Worm (Caenorhabditis elegans) whole organism, L2 larva: ENCODE results near the gene ZK1321.1.

Experiments used
- C34F6.9 ChIP-seq: fragments of 150-350 bp; optimal IDR thresholded peaks from 2 replicates; lab custom pipeline; 2014; ENCODE audit warnings: missing biosample characterization, missing genetic modification characterization
- F13H6.1 ChIP-seq: sonication (generic microtip); optimal IDR thresholded peaks from 2 replicates; lab custom pipeline; 2016; ENCODE audit warnings: missing genetic modification characterization, missing compliant biosample characterization
- R02D3.7 ChIP-seq: fragments of 150-350 bp; optimal IDR thresholded peaks from 2 replicates; lab custom pipeline; 2014; ENCODE audit warnings: missing biosample characterization, missing genetic modification characterization
- Y55F3AM.14 ChIP-seq: fragments of 200-800 bp; sonication (Bioruptor generic); optimal IDR thresholded peaks from 2 replicates; lab custom pipeline; 2018; ENCODE audit warnings: mild to moderate bottlenecking, missing genetic modification characterization, missing compliant biosample characterization
- ZK546.5 ChIP-seq: sonication (generic microtip); optimal IDR thresholded peaks from 2 replicates; lab custom pipeline; 2017; ENCODE audit warnings: missing biosample characterization, missing genetic modification characterization
- alr-1 ChIP-seq: fragments of 150-350 bp; optimal IDR thresholded peaks from 2 replicates; lab custom pipeline; 2014; ENCODE audit warnings: missing biosample characterization, missing genetic modification characterization
- aly-2 ChIP-seq: fragments of 150-350 bp; optimal IDR thresholded peaks from 2 replicates; lab custom pipeline; 2014; ENCODE audit warnings: missing biosample characterization, missing genetic modification characterization
- ama-1 ChIP-seq: fragments of 150-350 bp; optimal IDR thresholded peaks from 2 replicates; lab custom pipeline; 2018; ENCODE audit warnings: inconsistent platforms
- blmp-1 ChIP-seq: sonication (generic microtip); optimal IDR thresholded peaks from 2 replicates; lab custom pipeline; 2017; ENCODE audit warnings: missing genetic modification characterization, mild to moderate bottlenecking, missing compliant biosample characterization, antibody characterized with exemption, moderate library complexity; ENCODE audit not compliant: insufficient read depth
- ceh-16 ChIP-seq: fragments of 150-350 bp; optimal IDR thresholded peaks from 2 replicates; lab custom pipeline; 2014; ENCODE audit warnings: missing biosample characterization, missing genetic modification characterization
- ceh-82 ChIP-seq: fragments of 150-350 bp; optimal IDR thresholded peaks from 2 replicates; lab custom pipeline; 2014; ENCODE audit warnings: missing biosample characterization, missing genetic modification characterization
- crh-2 ChIP-seq: sonication (generic microtip); optimal IDR thresholded peaks from 2 replicates; lab custom pipeline; 2017; ENCODE audit warnings: missing biosample characterization, missing genetic modification characterization
- dmd-4 ChIP-seq: sonication (generic microtip); optimal IDR thresholded peaks from 2 replicates; lab custom pipeline; 2017; ENCODE audit warnings: missing biosample characterization, missing genetic modification characterization
- egl-27 ChIP-seq: sonication (generic microtip); optimal IDR thresholded peaks from 3 replicates; lab custom pipeline; 2017; ENCODE audit warnings: missing biosample characterization, missing genetic modification reagents, missing genetic modification characterization
- elt-1 ChIP-seq: fragments of 150-350 bp; optimal IDR thresholded peaks from 2 replicates; lab custom pipeline; 2014; ENCODE audit warnings: missing biosample characterization, missing genetic modification characterization
- elt-3 ChIP-seq: sonication (generic microtip); optimal IDR thresholded peaks from 2 replicates; lab custom pipeline; 2017; ENCODE audit warnings: missing biosample characterization, missing genetic modification characterization
- fos-1 ChIP-seq: fragments of 150-350 bp; optimal IDR thresholded peaks from 2 replicates; lab custom pipeline; 2014; ENCODE audit warnings: missing biosample characterization, missing genetic modification characterization
- gmeb-1 ChIP-seq: fragments of 150-350 bp; optimal IDR thresholded peaks from 2 replicates; lab custom pipeline; 2014; ENCODE audit warnings: missing biosample characterization, missing genetic modification characterization
- lin-11 ChIP-seq: fragments of 150-350 bp; sonication (generic microtip); optimal IDR thresholded peaks from 2 replicates; lab custom pipeline; 2014; ENCODE audit warnings: missing biosample characterization, missing genetic modification characterization, inconsistent platforms, mixed read lengths
- lin-13 ChIP-seq: fragments of 150-350 bp; optimal IDR thresholded peaks from 2 replicates; lab custom pipeline; 2014; ENCODE audit warnings: missing biosample characterization, missing genetic modification reagents, missing genetic modification characterization
- lin-39 ChIP-seq: fragments of 150-350 bp; optimal IDR thresholded peaks from 2 replicates; lab custom pipeline; 2014; ENCODE audit warnings: missing biosample characterization, missing genetic modification reagents, missing genetic modification characterization
- lsy-2 ChIP-seq, 2 experiments: fragments of 150-350 bp in 1 of 2; sonication (generic microtip) in 1 of 2; optimal IDR thresholded peaks; 2 replicates each; lab custom pipeline; 2014 to 2017; ENCODE audit warnings: missing biosample characterization in 2 of 2, missing genetic modification characterization in 2 of 2
- mab-5 ChIP-seq: fragments of 150-350 bp; optimal IDR thresholded peaks from 2 replicates; lab custom pipeline; 2014; ENCODE audit warnings: missing biosample characterization, missing genetic modification characterization
- mbf-1 ChIP-seq: sonication (generic microtip); optimal IDR thresholded peaks from 2 replicates; lab custom pipeline; 2017; ENCODE audit warnings: missing biosample characterization, missing genetic modification characterization
- mdl-1 ChIP-seq, 2 experiments: fragments of 150-350 bp in 1 of 2; sonication (generic microtip) in 1 of 2; optimal IDR thresholded peaks; 2 replicates each; lab custom pipeline; 2017; ENCODE audit warnings: missing biosample characterization in 2 of 2, missing genetic modification characterization in 2 of 2
- nhr-10 ChIP-seq: sonication (generic microtip); optimal IDR thresholded peaks from 2 replicates; lab custom pipeline; 2017; ENCODE audit warnings: missing biosample characterization, missing genetic modification characterization
- nhr-11 ChIP-seq: fragments of 150-350 bp; optimal IDR thresholded peaks from 2 replicates; lab custom pipeline; 2014; ENCODE audit warnings: missing biosample characterization, missing genetic modification characterization
- nhr-12 ChIP-seq: fragments of 150-350 bp; optimal IDR thresholded peaks from 2 replicates; lab custom pipeline; 2014; ENCODE audit warnings: missing biosample characterization, missing genetic modification characterization
- nhr-129 ChIP-seq: fragments of 150-350 bp; optimal IDR thresholded peaks from 2 replicates; lab custom pipeline; 2014; ENCODE audit warnings: missing biosample characterization, missing genetic modification characterization
- nhr-21 ChIP-seq: fragments of 150-350 bp; optimal IDR thresholded peaks from 2 replicates; lab custom pipeline; 2014; ENCODE audit warnings: missing biosample characterization, missing genetic modification characterization
- nhr-23 ChIP-seq: fragments of 150-350 bp; optimal IDR thresholded peaks from 2 replicates; lab custom pipeline; 2014; ENCODE audit warnings: missing biosample characterization, missing genetic modification reagents, missing genetic modification characterization
- nhr-237 ChIP-seq: fragments of 150-350 bp; optimal IDR thresholded peaks from 2 replicates; lab custom pipeline; 2014; ENCODE audit warnings: missing biosample characterization, missing genetic modification characterization
- nhr-25 ChIP-seq: fragments of 150-350 bp; sonication (generic microtip); optimal IDR thresholded peaks from 3 replicates; lab custom pipeline; 2014; ENCODE audit warnings: missing biosample characterization, missing genetic modification characterization
- nhr-6 ChIP-seq: fragments of 150-350 bp; optimal IDR thresholded peaks from 2 replicates; lab custom pipeline; 2014; ENCODE audit warnings: missing biosample characterization, missing genetic modification characterization
- nhr-77 ChIP-seq: fragments of 150-350 bp; optimal IDR thresholded peaks from 2 replicates; lab custom pipeline; 2014; ENCODE audit warnings: missing biosample characterization, missing genetic modification characterization
- peb-1 ChIP-seq: fragments of 150-350 bp; optimal IDR thresholded peaks from 2 replicates; lab custom pipeline; 2014; ENCODE audit warnings: missing biosample characterization, missing genetic modification characterization
- sem-4 ChIP-seq: fragments of 150-350 bp; optimal IDR thresholded peaks from 2 replicates; lab custom pipeline; 2014; ENCODE audit warnings: missing biosample characterization, missing genetic modification reagents, missing genetic modification characterization
- skn-1 ChIP-seq: sonication (generic microtip); optimal IDR thresholded peaks from 2 replicates; lab custom pipeline; 2017; ENCODE audit warnings: missing biosample characterization, missing genetic modification characterization
- sma-3 ChIP-seq: sonication (generic microtip); optimal IDR thresholded peaks from 2 replicates; lab custom pipeline; 2016; ENCODE audit warnings: missing genetic modification reagents, missing genetic modification characterization, missing compliant biosample characterization
- sma-9 ChIP-seq, 2 experiments: fragments of 150-350 bp in 1 of 2; sonication (generic microtip) in 1 of 2; optimal IDR thresholded peaks; 2 replicates each; lab custom pipeline; 2014 to 2016; ENCODE audit warnings: missing genetic modification characterization in 2 of 2, mild to moderate bottlenecking in 1 of 2, missing biosample characterization in 1 of 2, missing compliant biosample characterization in 1 of 2, missing genetic modification reagents in 1 of 2, moderate library complexity in 1 of 2
- snpc-4 ChIP-seq: fragments of 150-350 bp; optimal IDR thresholded peaks from 2 replicates; lab custom pipeline; 2014; ENCODE audit warnings: missing biosample characterization, missing genetic modification characterization
- unc-39 ChIP-seq: fragments of 150-350 bp; optimal IDR thresholded peaks from 2 replicates; lab custom pipeline; 2014; ENCODE audit warnings: missing biosample characterization, missing genetic modification characterization
- unc-55 ChIP-seq: fragments of 150-350 bp; sonication (generic microtip); optimal IDR thresholded peaks from 3 replicates; lab custom pipeline; 2014; ENCODE audit warnings: missing biosample characterization, missing genetic modification reagents, missing genetic modification characterization
- unc-62 ChIP-seq: fragments of 150-350 bp; optimal IDR thresholded peaks from 2 replicates; lab custom pipeline; 2014; ENCODE audit warnings: missing biosample characterization, missing genetic modification reagents, missing genetic modification characterization
- zag-1 ChIP-seq: fragments of 150-350 bp; optimal IDR thresholded peaks from 2 replicates; lab custom pipeline; 2014; ENCODE audit warnings: missing biosample characterization, missing genetic modification characterization
- ztf-1 ChIP-seq: fragments of 200-800 bp; sonication (Bioruptor generic); conservative IDR thresholded peaks from 2 replicates; pipeline ENCODE4 v1.3.6; 2022; ENCODE audit warnings: missing genetic modification characterization, missing compliant biosample characterization
- ztf-11 ChIP-seq: sonication (generic microtip); optimal IDR thresholded peaks from 2 replicates; lab custom pipeline; 2017; ENCODE audit warnings: missing biosample characterization, missing genetic modification characterization
- ztf-4 ChIP-seq: fragments of 150-350 bp; optimal IDR thresholded peaks from 2 replicates; lab custom pipeline; 2014; ENCODE audit warnings: missing biosample characterization, missing genetic modification characterization

The ZK1321.1 gene

ce11 chrII:9774653-9775052 is 20.8 kb downstream of the ZK1321.1 start:
- TF ChIP-seq crh-2 (tag; lab: Kevin White, UChicago): peak; percentile 59
- peak; percentile 74 for TF ChIP-seq sma-9 (GFP tag; optimal IDR thresholded peaks at IDR 0.05; lab: Kevin White, UChicago)
- TF ChIP-seq sma-9 (tag; optimal IDR thresholded peaks at IDR 0.05; lab: Kevin White, UChicago): no peak
- peak; percentile 43 for TF ChIP-seq nhr-129 (tag; lab: Kevin White, UChicago)
- TF ChIP-seq aly-2 (tag; lab: Kevin White, UChicago): no peak
- peak; percentile 4 for TF ChIP-seq C34F6.9
- TF ChIP-seq nhr-237: no peak
- peak; percentile 52 for TF ChIP-seq fos-1 (tag; lab: Kevin White, UChicago)
- TF ChIP-seq dmd-4 (tag; lab: Kevin White, UChicago): no peak
- TF ChIP-seq blmp-1 (tag; lab: Kevin White, UChicago): no peak
- no peak for TF ChIP-seq unc-62
- peak; percentile 29 for TF ChIP-seq snpc-4 (tag; lab: Kevin White, UChicago)
- no peak for TF ChIP-seq ztf-1 (GFP tag; lab: Robert Waterston, UW)
- TF ChIP-seq ZK546.5 (tag; lab: Kevin White, UChicago): no peak
- no peak for TF ChIP-seq nhr-77 (tag; lab: Kevin White, UChicago)
- peak; percentile 52 for TF ChIP-seq lin-13 (GFP tag; lab: Kevin White, UChicago)
- TF ChIP-seq nhr-25: peak; percentile 6
- no peak for TF ChIP-seq peb-1 (tag; lab: Kevin White, UChicago)
- no peak for TF ChIP-seq ztf-4
- no peak for TF ChIP-seq ama-1
- peak; percentile 27 for TF ChIP-seq mab-5 (tag; lab: Kevin White, UChicago)
- no peak for TF ChIP-seq elt-3
- TF ChIP-seq lin-39: no peak
- TF ChIP-seq zag-1: no peak
- TF ChIP-seq F13H6.1 (tag; lab: Kevin White, UChicago): peak; percentile 49
- TF ChIP-seq elt-1 (tag; lab: Kevin White, UChicago): no peak
- TF ChIP-seq Y55F3AM.14 (GFP tag; lab: Kevin White, UChicago): peak; percentile 60
- peak; percentile 47 for TF ChIP-seq sem-4 (tag; lab: Kevin White, UChicago)
- no peak for TF ChIP-seq unc-39 (tag; lab: Kevin White, UChicago)
- no peak for TF ChIP-seq nhr-11
- TF ChIP-seq lsy-2 (tag; optimal IDR thresholded peaks at IDR 0.05; lab: Kevin White, UChicago): peak; percentile 32 to 43
- TF ChIP-seq unc-55 (GFP tag; lab: Kevin White, UChicago): peak; percentile 41
- no peak for TF ChIP-seq mbf-1 (tag; lab: Kevin White, UChicago)
- no peak for TF ChIP-seq ceh-82
- TF ChIP-seq sma-3 (GFP tag; lab: Kevin White, UChicago): peak; percentile 82
- TF ChIP-seq R02D3.7 (tag; lab: Kevin White, UChicago): peak; percentile 3
- TF ChIP-seq nhr-10 (tag; lab: Kevin White, UChicago): no peak
- no peak for TF ChIP-seq alr-1 (tag; lab: Kevin White, UChicago)
- no peak for TF ChIP-seq nhr-12 (tag; lab: Kevin White, UChicago)
- TF ChIP-seq nhr-6 (tag; lab: Kevin White, UChicago): no peak
- TF ChIP-seq mdl-1 (tag; optimal IDR thresholded peaks at IDR 0.05; lab: Kevin White, UChicago): no peak
- peak; percentile 67 for TF ChIP-seq nhr-21 (tag; lab: Kevin White, UChicago)
- TF ChIP-seq ceh-16 (tag; lab: Kevin White, UChicago): no peak
- TF ChIP-seq nhr-23 (tag; lab: Kevin White, UChicago): no peak
- peak; percentile 45 for TF ChIP-seq gmeb-1
- TF ChIP-seq lin-11 (tag; lab: Kevin White, UChicago): peak; percentile 76
- TF ChIP-seq egl-27 (tag; lab: Kevin White, UChicago): no peak
- no peak for TF ChIP-seq ztf-11 (tag; lab: Kevin White, UChicago)
- TF ChIP-seq skn-1 (tag; lab: Kevin White, UChicago): no peak
